Worm (Caenorhabditis elegans) whole organism, L3 larva: ENCODE results near the gene F23D12.7.

Experiments
- ama-1 ChIP-seq: fragments of 150-350 bp; optimal IDR thresholded peaks from 2 replicates; lab custom pipeline; 2018
- ceh-82 ChIP-seq: fragments of 150-350 bp; optimal IDR thresholded peaks from 2 replicates; lab custom pipeline; 2014; ENCODE audit warnings: missing biosample characterization, missing genetic modification characterization
- elt-1 ChIP-seq: fragments of 150-350 bp; optimal IDR thresholded peaks from 2 replicates; lab custom pipeline; 2014; ENCODE audit warnings: missing biosample characterization, missing genetic modification characterization
- elt-3 ChIP-seq, 3 experiments: fragments of 150-350 bp in 1 of 3; sonication (generic microtip) in 2 of 3; optimal IDR thresholded peaks; 2 replicates in 2 of 3; 4 replicates in 1 of 3; lab custom pipeline; 2014 to 2017; ENCODE audit warnings: missing biosample characterization in 3 of 3, missing genetic modification characterization in 3 of 3
- eor-1 ChIP-seq, 2 experiments: fragments of 150-350 bp; optimal IDR thresholded peaks; 2 replicates each; lab custom pipeline; 2014 to 2018; ENCODE audit warnings: missing biosample characterization in 2 of 2, missing genetic modification characterization in 2 of 2
- fkh-10 ChIP-seq: sonication (generic microtip); optimal IDR thresholded peaks from 2 replicates; lab custom pipeline; 2017; ENCODE audit warnings: missing biosample characterization, missing genetic modification reagents, missing genetic modification characterization
- lin-39 ChIP-seq: fragments of 150-350 bp; optimal IDR thresholded peaks from 2 replicates; lab custom pipeline; 2018; ENCODE audit warnings: missing biosample characterization, missing genetic modification reagents, missing genetic modification characterization
- nhr-23 ChIP-seq: fragments of 150-350 bp; optimal IDR thresholded peaks from 2 replicates; lab custom pipeline; 2014; ENCODE audit warnings: missing biosample characterization, missing genetic modification reagents, missing genetic modification characterization
- nhr-237 ChIP-seq: fragments of 150-350 bp; optimal IDR thresholded peaks from 2 replicates; lab custom pipeline; 2014; ENCODE audit warnings: missing biosample characterization, missing genetic modification characterization
- nhr-76 ChIP-seq: fragments of 150-350 bp; sonication (generic microtip); optimal IDR thresholded peaks from 5 replicates; lab custom pipeline; 2014; ENCODE audit warnings: missing biosample characterization, missing genetic modification characterization
- sea-2 ChIP-seq: fragments of 150-350 bp; sonication (generic microtip); optimal IDR thresholded peaks from 4 replicates; lab custom pipeline; 2014; ENCODE audit warnings: missing biosample characterization, missing genetic modification reagents, missing genetic modification characterization
- tbx-2 ChIP-seq: sonication (generic microtip); optimal IDR thresholded peaks from 2 replicates; lab custom pipeline; 2016; ENCODE audit warnings: mild to moderate bottlenecking, missing genetic modification characterization, missing compliant biosample characterization
- unc-62 ChIP-seq: fragments of 150-350 bp; sonication (generic microtip); optimal IDR thresholded peaks from 4 replicates; lab custom pipeline; 2014; ENCODE audit warnings: missing biosample characterization, missing genetic modification reagents, missing genetic modification characterization
- zag-1 ChIP-seq: fragments of 150-350 bp; optimal IDR thresholded peaks from 2 replicates; lab custom pipeline; 2014; ENCODE audit warnings: missing biosample characterization, missing genetic modification characterization

DNA sequence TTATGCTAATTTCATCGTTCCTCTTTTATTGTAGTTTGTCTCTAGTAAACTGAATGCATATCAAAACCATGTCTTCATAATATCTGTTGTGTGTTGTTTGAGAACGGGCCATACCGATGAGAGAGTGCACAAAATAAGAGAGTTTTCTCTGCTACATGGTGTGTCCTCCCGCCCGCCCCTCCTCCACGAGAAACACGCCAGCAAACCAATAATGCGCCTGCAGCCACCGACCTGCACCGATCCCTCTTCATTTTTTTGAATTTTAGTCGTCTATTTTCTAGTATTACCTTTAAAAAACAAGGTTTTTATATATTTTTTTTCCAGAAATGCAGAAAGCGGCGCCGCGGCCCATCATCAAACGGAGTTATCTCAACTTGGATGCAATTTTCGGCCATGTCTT, 26.6 kb upstream of the F23D12.7 start, which contains the start of gene gfi-3:
- TF ChIP-seq nhr-237 (tag; lab: Kevin White, UChicago) (no peak), ama-1 (no peak), nhr-76 (no peak), nhr-23 (tag; lab: Kevin White, UChicago) (peak; percentile 86), ceh-82 (tag; lab: Kevin White, UChicago) (peak; percentile 13), lin-39 (tag; lab: Kevin White, UChicago) (peak; percentile 90), eor-1 (tag; optimal IDR thresholded peaks at IDR 0.05; lab: Kevin White, UChicago) (no peak), unc-62 (GFP tag; lab: Kevin White, UChicago) (no peak), elt-3 (tag; optimal IDR thresholded peaks at IDR 0.05; lab: Kevin White, UChicago) (no peak), sea-2 (GFP tag; lab: Kevin White, UChicago) (no peak), fkh-10 (GFP tag; lab: Kevin White, UChicago) (no peak), tbx-2 (tag; lab: Kevin White, UChicago) (peak; percentile 57), elt-1 (tag; lab: Kevin White, UChicago) (peak; percentile 17), zag-1 (tag; lab: Kevin White, UChicago) (no peak)
